Worm (Caenorhabditis elegans) whole organism, L2 larva: Measurements from ENCODE around the gene F53F4.4.

Experiments
- alr-1 ChIP-seq: fragments of 150-350 bp; optimal IDR thresholded peaks from 2 replicates; lab custom pipeline; 2014; ENCODE audit warnings: missing biosample characterization, missing genetic modification characterization
- ceh-16 ChIP-seq: fragments of 150-350 bp; optimal IDR thresholded peaks from 2 replicates; lab custom pipeline; 2014; ENCODE audit warnings: missing biosample characterization, missing genetic modification characterization
- elt-1 ChIP-seq: fragments of 150-350 bp; optimal IDR thresholded peaks from 2 replicates; lab custom pipeline; 2014; ENCODE audit warnings: missing biosample characterization, missing genetic modification characterization
- fos-1 ChIP-seq: fragments of 150-350 bp; optimal IDR thresholded peaks from 2 replicates; lab custom pipeline; 2014; ENCODE audit warnings: missing biosample characterization, missing genetic modification characterization
- lin-13 ChIP-seq: fragments of 150-350 bp; optimal IDR thresholded peaks from 2 replicates; lab custom pipeline; 2014; ENCODE audit warnings: missing biosample characterization, missing genetic modification reagents, missing genetic modification characterization
- lin-39 ChIP-seq: fragments of 150-350 bp; optimal IDR thresholded peaks from 2 replicates; lab custom pipeline; 2014; ENCODE audit warnings: missing biosample characterization, missing genetic modification reagents, missing genetic modification characterization
- mdl-1 ChIP-seq, 2 experiments: fragments of 150-350 bp in 1 of 2; sonication (generic microtip) in 1 of 2; optimal IDR thresholded peaks; 2 replicates each; lab custom pipeline; 2017; ENCODE audit warnings: missing biosample characterization in 2 of 2, missing genetic modification characterization in 2 of 2
- nhr-25 ChIP-seq: fragments of 150-350 bp; sonication (generic microtip); optimal IDR thresholded peaks from 3 replicates; lab custom pipeline; 2014; ENCODE audit warnings: missing biosample characterization, missing genetic modification characterization
- skn-1 ChIP-seq: sonication (generic microtip); optimal IDR thresholded peaks from 2 replicates; lab custom pipeline; 2017; ENCODE audit warnings: missing biosample characterization, missing genetic modification characterization
- unc-39 ChIP-seq: fragments of 150-350 bp; optimal IDR thresholded peaks from 2 replicates; lab custom pipeline; 2014; ENCODE audit warnings: missing biosample characterization, missing genetic modification characterization
- ztf-4 ChIP-seq: fragments of 150-350 bp; optimal IDR thresholded peaks from 2 replicates; lab custom pipeline; 2014; ENCODE audit warnings: missing biosample characterization, missing genetic modification characterization

DNA sequence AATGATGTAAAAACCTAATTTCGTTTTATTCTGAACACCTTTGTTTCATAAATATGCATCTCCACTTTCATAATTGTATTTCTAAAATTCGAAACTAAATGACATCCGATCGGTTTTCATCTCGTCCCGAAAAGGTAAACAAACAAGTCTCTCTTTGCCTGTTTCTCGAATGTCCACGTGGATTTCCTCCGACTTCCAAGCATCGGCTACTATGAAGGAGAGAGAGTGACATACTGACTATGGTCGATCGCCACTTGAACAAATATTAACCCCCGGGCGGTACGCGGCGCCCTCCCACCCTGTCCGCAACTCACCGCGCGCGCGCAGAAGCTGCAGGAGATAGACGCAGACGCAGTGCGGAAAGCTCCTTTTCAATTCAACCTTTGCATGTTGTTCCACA lies 17.3 kb upstream of the F53F4.4 start:
- TF ChIP-seq nhr-25 (tag; lab: Kevin White, UChicago) (no peak), alr-1 (tag; lab: Kevin White, UChicago) (no peak), unc-39 (tag; lab: Kevin White, UChicago) (no peak), fos-1 (tag; lab: Kevin White, UChicago) (no peak), ceh-16 (tag; lab: Kevin White, UChicago) (no peak), skn-1 (tag; lab: Kevin White, UChicago) (no peak), elt-1 (no peak), ztf-4 (tag; lab: Kevin White, UChicago) (no peak), lin-13 (GFP tag; lab: Kevin White, UChicago) (no peak), mdl-1 (tag; optimal IDR thresholded peaks at IDR 0.05; lab: Kevin White, UChicago) (no peak), lin-39 (no peak)
